Fruit fly (Drosophila melanogaster) whole organism, embryonic: ENCODE results near the gene Cenp-C.

ENCODE experiments used
- ATbp ChIP-seq: fragments of 200-800 bp; sonication (Bioruptor generic); optimal IDR thresholded peaks from 2 replicates; lab custom pipeline; 2017; ENCODE audit warnings: missing biosample characterization, mild to moderate bottlenecking, missing genetic modification characterization, missing genetic modification reagents
- Aef1 ChIP-seq: fragments of 200-800 bp; sonication (Bioruptor generic); IDR thresholded peaks from 3 replicates; pipeline ENCODE4 v1.3.6; 2022; ENCODE audit warnings: missing biosample characterization, missing genetic modification characterization
- Antp ChIP-seq: fragments of 200-800 bp; sonication (Bioruptor generic); optimal IDR thresholded peaks from 3 replicates; lab custom pipeline; 2016; ENCODE audit warnings: missing biosample characterization, missing genetic modification characterization
- C15 ChIP-seq: fragments of 200-800 bp; sonication (Bioruptor generic); IDR thresholded peaks from 3 replicates; pipeline ENCODE4 v1.3.6; 2022; ENCODE audit warnings: missing biosample characterization, missing genetic modification characterization
- CG11085 ChIP-seq: fragments of 200-800 bp; sonication (Bioruptor generic); IDR thresholded peaks from 2 replicates; pipeline ENCODE4 v1.3.6; 2022; ENCODE audit warnings: missing biosample characterization, missing genetic modification characterization
- CG12155 ChIP-seq: fragments of 200-800 bp; sonication (Bioruptor generic); optimal IDR thresholded peaks from 3 replicates; lab custom pipeline; 2016; ENCODE audit warnings: missing biosample characterization, missing genetic modification characterization
- CG12659 ChIP-seq: fragments of 200-800 bp; sonication (Bioruptor generic); optimal IDR thresholded peaks from 3 replicates; lab custom pipeline; 2017; ENCODE audit warnings: mild to moderate bottlenecking, missing biosample characterization, missing genetic modification reagents, missing genetic modification characterization
- CG12942 ChIP-seq: fragments of 200-800 bp; sonication (Bioruptor generic); optimal IDR thresholded peaks from 3 replicates; lab custom pipeline; 2016; ENCODE audit warnings: missing biosample characterization, missing genetic modification characterization
- CG15011 ChIP-seq: fragments of 200-800 bp; sonication (Bioruptor generic); optimal IDR thresholded peaks from 3 replicates; lab custom pipeline; 2018; ENCODE audit warnings: missing biosample characterization, mild to moderate bottlenecking, missing genetic modification characterization
- CG15514 ChIP-seq: fragments of 200-800 bp; sonication (Bioruptor generic); optimal IDR thresholded peaks from 3 replicates; lab custom pipeline; 2017; ENCODE audit warnings: missing biosample characterization, missing genetic modification characterization, mild to moderate bottlenecking, moderate library complexity, missing genetic modification reagents
- CG17361 ChIP-seq: fragments of 200-800 bp; sonication (Bioruptor generic); IDR thresholded peaks from 3 replicates; pipeline ENCODE4 v1.3.6; 2022; ENCODE audit warnings: missing biosample characterization, missing genetic modification characterization
- CG17385 ChIP-seq: fragments of 200-800 bp; sonication (Bioruptor generic); optimal IDR thresholded peaks from 3 replicates; lab custom pipeline; 2018; ENCODE audit warnings: missing biosample characterization, mild to moderate bottlenecking, missing genetic modification characterization
- CG18011 ChIP-seq: fragments of 200-800 bp; sonication (Bioruptor generic); optimal IDR thresholded peaks from 2 replicates; lab custom pipeline; 2017; ENCODE audit warnings: missing biosample characterization, missing genetic modification characterization, mild to moderate bottlenecking, moderate library complexity, missing genotype
- CG1832 ChIP-seq: fragments of 200-800 bp; sonication (Bioruptor generic); optimal IDR thresholded peaks from 2 replicates; lab custom pipeline; 2017; ENCODE audit warnings: missing biosample characterization, mild to moderate bottlenecking, missing genetic modification characterization, inconsistent platforms
- CG18764 ChIP-seq: fragments of 200-800 bp; sonication (Bioruptor generic); optimal IDR thresholded peaks from 3 replicates; lab custom pipeline; 2016; ENCODE audit warnings: missing biosample characterization, missing genetic modification characterization
- CG2129 ChIP-seq: fragments of 200-800 bp; sonication (Bioruptor generic); IDR thresholded peaks from 2 replicates; pipeline ENCODE4 v1.3.6; 2022; ENCODE audit warnings: missing biosample characterization, missing genetic modification characterization; ENCODE audit not compliant: partially characterized antibody
- CG2875 ChIP-seq: fragments of 200-800 bp; sonication (Bioruptor generic); optimal IDR thresholded peaks from 2 replicates; lab custom pipeline; 2017; ENCODE audit warnings: missing biosample characterization, mild to moderate bottlenecking, missing genetic modification characterization, missing genetic modification reagents
- CG32532 ChIP-seq: fragments of 200-800 bp; sonication (Bioruptor generic); IDR thresholded peaks from 2 replicates; pipeline ENCODE4 v1.3.6; 2022; ENCODE audit warnings: missing biosample characterization, missing genetic modification characterization
- CG33557 ChIP-seq: fragments of 200-800 bp; sonication (Bioruptor generic); optimal IDR thresholded peaks from 2 replicates; lab custom pipeline; 2019; ENCODE audit warnings: missing biosample characterization, mild to moderate bottlenecking, missing genetic modification characterization, moderate library complexity
- CG4404 ChIP-seq: fragments of 200-800 bp; sonication (Bioruptor generic); IDR thresholded peaks from 2 replicates; pipeline ENCODE4 v1.3.6; 2022; ENCODE audit warnings: missing biosample characterization, missing genetic modification characterization
- CG6791 ChIP-seq: fragments of 200-800 bp; sonication (Bioruptor generic); IDR thresholded peaks from 3 replicates; pipeline ENCODE4 v1.3.6; 2022; ENCODE audit warnings: missing biosample characterization, missing genetic modification characterization; ENCODE audit not compliant: partially characterized antibody
- CG8388 ChIP-seq: fragments of 200-800 bp; sonication (Bioruptor generic); optimal IDR thresholded peaks from 2 replicates; lab custom pipeline; 2019; ENCODE audit warnings: missing biosample characterization, mild to moderate bottlenecking, missing genetic modification characterization, moderate library complexity
- Doc3 ChIP-seq: fragments of 200-800 bp; sonication (Bioruptor generic); IDR thresholded peaks from 3 replicates; pipeline ENCODE4 v1.3.6; 2022; ENCODE audit warnings: missing biosample characterization, missing genetic modification characterization; ENCODE audit not compliant: partially characterized antibody
- Dp ChIP-seq: fragments of 200-800 bp; sonication (Bioruptor generic); optimal IDR thresholded peaks from 2 replicates; lab custom pipeline; 2018; ENCODE audit warnings: missing biosample characterization, mild to moderate bottlenecking, missing genetic modification characterization, moderate library complexity
- E2f2 ChIP-seq: fragments of 200-800 bp; sonication (Bioruptor generic); IDR thresholded peaks from 2 replicates; pipeline ENCODE4 v1.3.6; 2022; ENCODE audit warnings: missing biosample characterization, missing genetic modification characterization
- Hr3 ChIP-seq: fragments of 200-800 bp; sonication (Bioruptor generic); optimal IDR thresholded peaks from 3 replicates; lab custom pipeline; 2016; ENCODE audit warnings: missing biosample characterization, missing genetic modification characterization
- Oaz ChIP-seq: fragments of 200-800 bp; sonication (Bioruptor generic); IDR thresholded peaks from 2 replicates; pipeline ENCODE4 v1.3.6; 2022; ENCODE audit warnings: missing biosample characterization, missing genetic modification characterization
- Scr ChIP-seq: fragments of 200-800 bp; sonication (Bioruptor generic); IDR thresholded peaks from 2 replicates; pipeline ENCODE4 v1.3.6; 2022; ENCODE audit warnings: missing biosample characterization, missing genetic modification characterization; ENCODE audit not compliant: partially characterized antibody
- Vsx1 ChIP-seq: fragments of 200-800 bp; sonication (Bioruptor generic); optimal IDR thresholded peaks from 2 replicates; lab custom pipeline; 2017; ENCODE audit warnings: missing biosample characterization, mild to moderate bottlenecking, missing genetic modification characterization, missing genetic modification reagents
- abd-A ChIP-seq: fragments of 200-800 bp; sonication (Bioruptor generic); optimal IDR thresholded peaks from 3 replicates; lab custom pipeline; 2019; ENCODE audit warnings: missing biosample characterization, mild to moderate bottlenecking, missing genetic modification characterization, moderate library complexity
- ac ChIP-seq: fragments of 200-800 bp; sonication (Bioruptor generic); optimal IDR thresholded peaks from 3 replicates; lab custom pipeline; 2017; ENCODE audit warnings: missing biosample characterization, mild to moderate bottlenecking, missing genetic modification characterization
- ap ChIP-seq: fragments of 200-800 bp; sonication (Bioruptor generic); IDR thresholded peaks from 2 replicates; pipeline ENCODE4 v1.3.6; 2022; ENCODE audit warnings: missing biosample characterization, missing genetic modification characterization
- exex ChIP-seq: fragments of 200-800 bp; sonication (Bioruptor generic); optimal IDR thresholded peaks from 4 replicates; lab custom pipeline; 2018; ENCODE audit warnings: missing biosample characterization, mild to moderate bottlenecking, missing genetic modification characterization, moderate library complexity
- eyg ChIP-seq: fragments of 200-800 bp; sonication (Bioruptor generic); optimal IDR thresholded peaks from 3 replicates; lab custom pipeline; 2016; ENCODE audit warnings: missing biosample characterization, missing genetic modification characterization
- gce ChIP-seq: fragments of 200-800 bp; sonication (Bioruptor generic); IDR thresholded peaks from 3 replicates; pipeline ENCODE4 v1.3.6; 2022; ENCODE audit warnings: missing biosample characterization, missing genetic modification characterization
- gfzf ChIP-seq: fragments of 200-800 bp; sonication (Bioruptor generic); optimal IDR thresholded peaks from 2 replicates; lab custom pipeline; 2016; ENCODE audit warnings: missing biosample characterization, mild to moderate bottlenecking, missing genetic modification characterization, moderate library complexity
- ham ChIP-seq: fragments of 200-800 bp; sonication (Bioruptor generic); IDR thresholded peaks from 2 replicates; pipeline ENCODE4 v1.3.6; 2022; ENCODE audit warnings: missing biosample characterization, missing genetic modification characterization
- hth ChIP-seq: fragments of >200 bp; optimal IDR thresholded peaks from 2 replicates; lab custom pipeline; 2017; ENCODE audit warnings: inconsistent platforms
- ken ChIP-seq: fragments of 200-800 bp; sonication (Bioruptor generic); IDR thresholded peaks from 3 replicates; pipeline ENCODE4 v1.3.6; 2022; ENCODE audit warnings: missing biosample characterization, missing genetic modification characterization
- knrl ChIP-seq: fragments of 200-800 bp; sonication (Bioruptor generic); IDR thresholded peaks from 3 replicates; pipeline ENCODE4 v1.3.6; 2022; ENCODE audit warnings: missing biosample characterization, missing genetic modification characterization; ENCODE audit not compliant: partially characterized antibody
- maf-S ChIP-seq: fragments of 200-800 bp; sonication (Bioruptor generic); optimal IDR thresholded peaks from 2 replicates; lab custom pipeline; 2016; ENCODE audit warnings: missing biosample characterization, missing genetic modification characterization
- mam ChIP-seq: fragments of 200-800 bp; sonication (Bioruptor generic); optimal IDR thresholded peaks from 3 replicates; lab custom pipeline; 2016; ENCODE audit warnings: missing biosample characterization, missing genetic modification characterization
- nerfin-2 ChIP-seq: fragments of 200-800 bp; sonication (Bioruptor generic); IDR thresholded peaks from 2 replicates; pipeline ENCODE4 v1.3.6; 2022; ENCODE audit warnings: missing biosample characterization, missing genetic modification characterization; ENCODE audit not compliant: partially characterized antibody
- sens ChIP-seq: fragments of 200-800 bp; sonication (Bioruptor generic); peaks from one replicate; lab custom pipeline; 2016; ENCODE audit warnings: missing biosample characterization, missing genetic modification characterization
- sna ChIP-seq: fragments of 200-800 bp; sonication (Bioruptor generic); IDR thresholded peaks from 2 replicates; pipeline ENCODE4 v1.3.6; 2022; ENCODE audit warnings: missing biosample characterization, missing genetic modification characterization; ENCODE audit not compliant: partially characterized antibody
- stwl ChIP-seq: fragments of 200-800 bp; sonication (Bioruptor generic); optimal IDR thresholded peaks from 3 replicates; lab custom pipeline; 2018; ENCODE audit warnings: missing biosample characterization, mild to moderate bottlenecking, missing genetic modification characterization, moderate library complexity
- sug ChIP-seq: fragments of 200-800 bp; optimal IDR thresholded peaks from 2 replicates; lab custom pipeline; 2019; ENCODE audit warnings: missing biosample characterization, mild to moderate bottlenecking, missing genetic modification characterization, moderate library complexity
- tio ChIP-seq: fragments of 200-800 bp; sonication (Bioruptor generic); optimal IDR thresholded peaks from 2 replicates; lab custom pipeline; 2017; ENCODE audit warnings: missing biosample characterization, missing genetic modification characterization, inconsistent platforms
- tup ChIP-seq: fragments of 200-800 bp; sonication (Bioruptor generic); optimal IDR thresholded peaks from 2 replicates; lab custom pipeline; 2016; ENCODE audit warnings: missing biosample characterization, mild to moderate bottlenecking, missing genetic modification characterization, moderate library complexity
- unc-4 ChIP-seq: fragments of 200-800 bp; sonication (Bioruptor generic); IDR thresholded peaks from 2 replicates; pipeline ENCODE4 v1.3.6; 2022; ENCODE audit warnings: missing biosample characterization, missing genetic modification characterization; ENCODE audit not compliant: partially characterized antibody

Cenp-C gene

DNA sequence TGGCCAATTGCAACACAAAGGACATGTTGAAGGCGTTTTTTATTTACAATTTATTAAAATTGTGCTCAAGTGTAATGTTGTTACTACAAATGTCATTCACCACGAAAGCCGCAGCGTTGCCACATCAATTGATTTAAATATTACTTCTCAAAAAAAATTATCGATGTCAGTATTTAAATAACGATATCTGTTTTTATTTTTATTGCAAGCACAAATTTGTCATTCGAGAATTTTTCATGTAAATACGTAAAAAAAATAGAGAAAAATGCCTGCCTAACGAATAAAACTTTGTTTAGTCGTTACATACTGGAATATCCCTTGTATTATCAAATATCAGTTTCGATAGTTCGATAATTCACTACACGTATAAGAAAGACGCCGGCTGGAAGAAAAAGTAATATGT lies 1.4 kb upstream of the Cenp-C start, which contains the start of the genes mRpS18A and CG31460 (continued):
- TF ChIP-seq ap (no peak), Antp (GFP tag; lab: Kevin White, UChicago) (no peak), ken (no peak), CG15514 (GFP tag; lab: Kevin White, UChicago) (peak; percentile 5), nerfin-2 (no peak), CG4404 (GFP tag; lab: Robert Waterston, UW) (no peak), CG12942 (GFP tag; lab: Kevin White, UChicago) (no peak), CG2129 (GFP tag; lab: Robert Waterston, UW) (peak; percentile 59; the same call in 1 of the 2 replicates), Hr3 (GFP tag; lab: Kevin White, UChicago) (no peak), C15 (no peak), CG1832 (no peak), Doc3 (peak; percentile 85), exex (tag; lab: Kevin White, UChicago) (no peak), CG15011 (GFP tag; lab: Kevin White, UChicago) (no peak), mam (GFP tag; lab: Kevin White, UChicago) (no peak), CG6791 (peak; percentile 34; the same call in 1 of the 3 replicates), stwl (peak; percentile 68), CG18764 (no peak), Oaz (GFP tag; lab: Robert Waterston, UW) (no peak), E2f2 (GFP tag; lab: Robert Waterston, UW) (peak; percentile 52), sens (peak; percentile 66), tio (GFP tag; lab: Kevin White, UChicago) (no peak), CG17361 (GFP tag; lab: Robert Waterston, UW) (no peak), Aef1 (0 out of 3 replicates have a peak, but pooled peaks have one; percentile 14), sug (no peak), Vsx1 (no peak), CG17385 (GFP tag; lab: Kevin White, UChicago) (no peak), Scr (peak; percentile 78), CG12155 (GFP tag; lab: Kevin White, UChicago) (peak; percentile 5), Dp (peak; percentile 23), gce (no peak), CG2875 (no peak), knrl (GFP tag; lab: Robert Waterston, UW) (peak; percentile 71), maf-S (GFP tag; lab: Kevin White, UChicago) (no peak), abd-A (tag; lab: Kevin White, UChicago) (no peak), eyg (GFP tag; lab: Kevin White, UChicago) (no peak), CG32532 (GFP tag; lab: Robert Waterston, UW) (peak; percentile 13; the same call in 1 of the 2 replicates), ham (GFP tag; lab: Robert Waterston, UW) (no peak), ac (GFP tag; lab: Kevin White, UChicago) (no peak), sna (GFP tag; lab: Robert Waterston, UW) (peak; percentile 63; the same call in 1 of the 2 replicates), CG18011 (GFP tag; lab: Kevin White, UChicago) (no peak), unc-4 (GFP tag; lab: Robert Waterston, UW) (peak; percentile 76), CG12659 (GFP tag; lab: Kevin White, UChicago) (peak; percentile 35), CG11085 (GFP tag; lab: Robert Waterston, UW) (no peak), tup (no peak), hth (no peak), gfzf (peak; percentile 52), ATbp (no peak), CG33557 (no peak), CG8388 (no peak)
